Fruit fly (Drosophila melanogaster) Kc167 (cell line): Measurements from ENCODE around the gene CG18223.

Source experiments
- Myc ChIP-seq: fragments of >200 bp; optimal IDR thresholded peaks from 2 replicates; lab custom pipeline; 2017; ENCODE audit warnings: missing external identifiers
- Sin3A ChIP-seq: fragments of >200 bp; optimal IDR thresholded peaks from 2 replicates; lab custom pipeline; 2018; ENCODE audit warnings: missing external identifiers
- h ChIP-seq: fragments of >200 bp; optimal IDR thresholded peaks from 3 replicates; lab custom pipeline; 2018; ENCODE audit warnings: missing external identifiers
- insv ChIP-seq: fragments of >200 bp; optimal IDR thresholded peaks from 3 replicates; lab custom pipeline; 2018; ENCODE audit warnings: missing external identifiers

DNA sequence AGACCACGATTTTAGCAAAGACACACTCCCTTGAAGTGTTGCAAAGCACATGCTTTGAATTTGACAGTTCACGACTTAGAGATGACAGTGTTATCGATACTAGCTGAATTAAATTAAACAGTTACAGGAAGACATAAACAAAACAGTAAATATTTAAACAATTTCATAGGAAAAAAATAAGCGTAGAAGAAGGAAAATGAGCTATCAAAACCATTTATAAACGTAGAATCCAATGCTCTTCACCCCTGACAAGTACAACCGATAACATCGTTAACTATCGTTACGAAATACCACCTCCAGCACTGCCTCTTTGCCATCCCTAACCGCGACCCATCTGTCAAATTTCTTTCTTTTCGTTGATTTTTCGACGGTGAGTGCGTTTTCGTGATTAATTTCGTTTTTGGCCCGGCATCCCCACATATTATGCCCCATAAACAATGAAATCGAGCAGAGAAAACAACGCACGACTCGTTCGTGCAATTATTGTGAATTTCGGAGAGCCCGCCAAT lies 21.3 kb downstream of the CG18223 start, which contains the start of gene RpL26:
- TF ChIP-seq Myc (lab: Kevin White, UChicago) (no peak), insv (lab: Kevin White, UChicago) (no peak), h (lab: Kevin White, UChicago) (no peak), Sin3A (lab: Kevin White, UChicago) (no peak)
